Fruit fly (Drosophila melanogaster): Measurements from ENCODE around the gene mor.

The mor gene

DNA sequence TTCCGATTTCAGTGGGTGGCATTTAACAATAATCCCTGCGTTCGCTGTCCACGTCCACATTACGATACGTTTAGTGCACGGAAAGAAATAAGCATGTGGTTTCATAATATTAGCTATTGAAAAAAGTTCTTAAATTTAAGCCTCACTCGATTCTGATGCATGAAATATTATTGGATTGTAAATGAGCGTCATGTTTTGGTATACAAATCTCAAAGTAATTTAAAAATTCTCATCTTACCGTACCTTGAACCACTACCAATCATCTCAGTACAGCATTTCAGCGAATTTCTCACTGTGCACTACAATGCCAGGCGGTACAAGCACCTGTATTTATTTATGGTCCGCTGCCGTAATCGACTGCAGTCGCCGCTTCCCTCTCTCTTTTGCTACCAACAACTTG is 1.5 kb upstream of the mor start (continued):
- TF ChIP-seq CG6254 (GFP tag; optimal IDR thresholded peaks at IDR 0.05) (peak; percentile 67), Dfd (GFP tag; optimal IDR thresholded peaks at IDR 0.05) (no peak), nerfin-1 (tag; optimal IDR thresholded peaks at IDR 0.05) (peak; percentile 76), corto (GFP tag; optimal IDR thresholded peaks at IDR 0.05) (peak; percentile 51), Med (GFP tag) (peak; percentile 94), CG10543 (GFP tag; optimal IDR thresholded peaks at IDR 0.05) (no peak), sna (GFP tag; IDR thresholded peaks at IDR 0.05; ENCODE audit: partially characterized antibody) (no peak), CG2116 (GFP tag; optimal IDR thresholded peaks at IDR 0.05) (peak; percentile 8), zen2 (GFP tag; IDR thresholded peaks at IDR 0.05; ENCODE audit: partially characterized antibody) (no peak), slbo (GFP tag; IDR thresholded peaks at IDR 0.05) (no peak), twi (tag; optimal IDR thresholded peaks at IDR 0.05) (peak; percentile 53), Usf (GFP tag; optimal IDR thresholded peaks at IDR 0.05) (peak; percentile 28), pzg (GFP tag; optimal IDR thresholded peaks at IDR 0.05) (no peak), luna (GFP tag; optimal IDR thresholded peaks at IDR 0.05) (peak; percentile 68), zfh1 (GFP tag; IDR thresholded peaks at IDR 0.05) (no peak), CG33557 (GFP tag; optimal IDR thresholded peaks at IDR 0.05) (peak; percentile 20), CrebB (tag; optimal IDR thresholded peaks at IDR 0.05) (peak; percentile 45), pho (GFP tag; optimal IDR thresholded peaks at IDR 0.05) (peak; percentile 70), CG18599 (GFP tag; optimal IDR thresholded peaks at IDR 0.05) (peak; percentile 83), sima (GFP tag; optimal IDR thresholded peaks at IDR 0.05) (peak; percentile 42), CG18619 (GFP tag; optimal IDR thresholded peaks at IDR 0.05) (peak; percentile 74), en (GFP tag; optimal IDR thresholded peaks at IDR 0.05) (peak; percentile 62), emc (GFP tag; optimal IDR thresholded peaks at IDR 0.05) (peak; percentile 55), PHDP (tag; optimal IDR thresholded peaks at IDR 0.05) (peak; percentile 84), CG10321 (GFP tag; IDR thresholded peaks at IDR 0.05) (no peak), CG5245 (GFP tag; optimal IDR thresholded peaks at IDR 0.05) (peak; percentile 76), tll (GFP tag; optimal IDR thresholded peaks at IDR 0.05) (no peak), NC2β (GFP tag; optimal IDR thresholded peaks at IDR 0.05) (peak; percentile 71), CG15601 (tag; optimal IDR thresholded peaks at IDR 0.05) (peak; percentile 63), CG10654 (GFP tag; optimal IDR thresholded peaks at IDR 0.05) (peak; percentile 73), CG9817 (tag; optimal IDR thresholded peaks at IDR 0.05) (peak; percentile 83), CG18764 (GFP tag; optimal IDR thresholded peaks at IDR 0.05) (peak; percentile 58), crol (GFP tag; IDR thresholded peaks at IDR 0.05) (no peak), Atf-2 (GFP tag; optimal IDR thresholded peaks at IDR 0.05) (peak; percentile 70), toy (GFP tag; IDR thresholded peaks at IDR 0.05) (no peak), sens (GFP tag) (peak; percentile 96), Gug (GFP tag; IDR thresholded peaks at IDR 0.05) (peak; percentile 69), CG10209 (GFP tag; optimal IDR thresholded peaks at IDR 0.05) (peak; percentile 86), bcd (GFP tag; optimal IDR thresholded peaks at IDR 0.05) (peak; percentile 82), danr (GFP tag; IDR thresholded peaks at IDR 0.05) (no peak), bab2 (GFP tag; optimal IDR thresholded peaks at IDR 0.05) (peak; percentile 79), row (GFP tag; IDR thresholded peaks at IDR 0.05) (no peak), Sox100B (GFP tag; optimal IDR thresholded peaks at IDR 0.05) (peak; percentile 82), Fer3 (tag; optimal IDR thresholded peaks at IDR 0.05) (peak; percentile 85), CG12071 (GFP tag; optimal IDR thresholded peaks at IDR 0.05) (peak; percentile 79), CG9797 (GFP tag; optimal IDR thresholded peaks at IDR 0.05) (no peak), Atf3 (GFP tag; optimal IDR thresholded peaks at IDR 0.05) (peak; percentile 65), CG13123 (GFP tag; optimal IDR thresholded peaks at IDR 0.05) (peak; percentile 51), Abd-B (GFP tag; optimal IDR thresholded peaks at IDR 0.05) (peak; percentile 76), CG15011 (GFP tag; optimal IDR thresholded peaks at IDR 0.05) (peak; percentile 56), CG12236 (GFP tag; optimal IDR thresholded peaks at IDR 0.05) (peak; percentile 48)

Measured in whole organism, embryonic.